Worm (Caenorhabditis elegans) whole organism, young adult: ENCODE results near the gene praf-3.

ENCODE experiments used
- lin-40 ChIP-seq: sonication (generic microtip); optimal IDR thresholded peaks from 2 replicates; lab custom pipeline; 2016; ENCODE audit warnings: missing genetic modification characterization, mild to moderate bottlenecking, missing compliant biosample characterization, missing genotype, missing genetic modification reagents
- nfya-1 ChIP-seq: sonication (generic microtip); optimal IDR thresholded peaks from 2 replicates; lab custom pipeline; 2017; ENCODE audit warnings: antibody characterized with exemption, missing compliant biosample characterization, missing genetic modification characterization, borderline replicate concordance; ENCODE audit not compliant: insufficient read depth
- pha-4 ChIP-seq: fragments of 150-350 bp; sonication (generic microtip); optimal IDR thresholded peaks from 2 replicates; lab custom pipeline; 2014; ENCODE audit warnings: missing biosample characterization, missing genetic modification reagents, missing genetic modification characterization

- TF ChIP-seq nfya-1 (tag; lab: Kevin White, UChicago) (no peak), pha-4 (no peak), lin-40 (tag; lab: Kevin White, UChicago) (no peak)
These were observed 31.7 kb upstream of the praf-3 start, which contains the start of gene F17E9.4 for ce11 chrIV:8348073-8348472.
